Worm (Caenorhabditis elegans) whole organism, young adult: ENCODE measurements around the gene B0228.8.

Source experiments
- B0035.1 ChIP-seq: sonication (generic microtip); optimal IDR thresholded peaks from 2 replicates; lab custom pipeline; 2016; ENCODE audit warnings: missing genetic modification characterization, mild to moderate bottlenecking, missing compliant biosample characterization, missing genotype, missing genetic modification reagents
- B0336.3 ChIP-seq: fragments of 200-800 bp; sonication (Bioruptor generic); IDR thresholded peaks from 2 replicates; pipeline ENCODE4 v1.3.6; 2022; ENCODE audit warnings: missing genetic modification characterization, missing compliant biosample characterization
- F10E7.11 ChIP-seq: sonication (generic microtip); optimal IDR thresholded peaks from 2 replicates; lab custom pipeline; 2017; ENCODE audit warnings: mild to moderate bottlenecking, missing genetic modification characterization, moderate library complexity, missing compliant biosample characterization
- F37B4.10 ChIP-seq: fragments of 200-800 bp; sonication (Bioruptor generic); IDR thresholded peaks from 2 replicates; pipeline ENCODE4 v1.3.6; 2022; ENCODE audit warnings: missing genetic modification characterization, missing compliant biosample characterization
- F39B2.1 ChIP-seq: fragments of 200-800 bp; sonication (Bioruptor generic); IDR thresholded peaks from 2 replicates; pipeline ENCODE4 v1.3.6; 2022; ENCODE audit warnings: missing genetic modification reagents, missing genetic modification characterization, missing compliant biosample characterization
- F49E8.2 ChIP-seq: sonication (generic microtip); optimal IDR thresholded peaks from 3 replicates; lab custom pipeline; 2017; ENCODE audit warnings: missing genetic modification characterization, mild to moderate bottlenecking, missing compliant biosample characterization, antibody characterized with exemption, moderate library complexity; ENCODE audit not compliant: insufficient read depth
- K11D2.4 ChIP-seq: fragments of 200-800 bp; sonication (Bioruptor generic); IDR thresholded peaks from 2 replicates; pipeline ENCODE4 v1.3.6; 2022; ENCODE audit warnings: missing genetic modification reagents, missing genetic modification characterization, missing compliant biosample characterization
- Y53F4B.3 ChIP-seq: fragments of 200-800 bp; sonication (Bioruptor generic); IDR thresholded peaks from 2 replicates; pipeline ENCODE4 v1.3.6; 2022; ENCODE audit warnings: missing genetic modification reagents, missing genetic modification characterization, missing compliant biosample characterization
- Y95B8A.8 ChIP-seq: fragments of 200-800 bp; sonication (Bioruptor generic); IDR thresholded peaks from 2 replicates; pipeline ENCODE4 v1.3.6; 2022; ENCODE audit warnings: missing genetic modification reagents, missing genetic modification characterization, missing compliant biosample characterization
- akir-1 ChIP-seq: fragments of 200-800 bp; sonication (Bioruptor generic); optimal IDR thresholded peaks from 2 replicates; lab custom pipeline; 2018; ENCODE audit warnings: mild to moderate bottlenecking, missing genetic modification characterization, moderate library complexity, missing compliant biosample characterization
- attf-5 ChIP-seq: fragments of 200-800 bp; sonication (Bioruptor generic); optimal IDR thresholded peaks from 2 replicates; lab custom pipeline; 2018; ENCODE audit warnings: mild to moderate bottlenecking, missing genetic modification characterization, missing compliant biosample characterization
- ccch-3 ChIP-seq: fragments of 200-800 bp; sonication (Bioruptor generic); optimal IDR thresholded peaks from 2 replicates; lab custom pipeline; 2018; ENCODE audit warnings: mild to moderate bottlenecking, missing genetic modification characterization, missing compliant biosample characterization
- cebp-1 ChIP-seq, 2 experiments: fragments of 200-800 bp in 1 of 2; sonication (Bioruptor generic) in 1 of 2; sonication (generic microtip) in 1 of 2; IDR thresholded peaks in 1 of 2; optimal IDR thresholded peaks in 1 of 2; 2 replicates each; pipeline versions ENCODE4 v1.3.6 to Lab custom; 2017 to 2022; ENCODE audit warnings: missing compliant biosample characterization in 2 of 2, missing genetic modification characterization in 2 of 2, mild to moderate bottlenecking in 1 of 2, missing genetic modification reagents in 1 of 2, moderate library complexity in 1 of 2
- ceh-27 ChIP-seq: fragments of 200-800 bp; sonication (Bioruptor generic); optimal IDR thresholded peaks from 2 replicates; lab custom pipeline; 2018; ENCODE audit warnings: mild to moderate bottlenecking, missing genetic modification characterization, moderate library complexity, missing compliant biosample characterization
- ceh-40 ChIP-seq: fragments of 200-800 bp; sonication (Bioruptor generic); IDR thresholded peaks from 2 replicates; pipeline ENCODE4 v1.3.6; 2022; ENCODE audit warnings: missing genetic modification characterization, missing compliant biosample characterization
- chd-7 ChIP-seq: sonication (generic microtip); optimal IDR thresholded peaks from 2 replicates; lab custom pipeline; 2016; ENCODE audit warnings: mild to moderate bottlenecking, missing genetic modification characterization, moderate library complexity, missing compliant biosample characterization
- die-1 ChIP-seq: sonication (generic microtip); optimal IDR thresholded peaks from 2 replicates; lab custom pipeline; 2016; ENCODE audit warnings: missing genotype, mild to moderate bottlenecking, missing genetic modification characterization, missing compliant biosample characterization
- efl-1 ChIP-seq: fragments of 150-350 bp; optimal IDR thresholded peaks from 2 replicates; lab custom pipeline; 2014; ENCODE audit warnings: missing biosample characterization, missing genetic modification reagents, missing genetic modification characterization
- ekl-4 ChIP-seq: fragments of 200-800 bp; sonication (Bioruptor generic); IDR thresholded peaks from 2 replicates; pipeline ENCODE4 v1.3.6; 2022; ENCODE audit warnings: missing genetic modification reagents, missing genetic modification characterization, missing compliant biosample characterization
- fkh-3 ChIP-seq: sonication (generic microtip); optimal IDR thresholded peaks from 2 replicates; lab custom pipeline; 2016; ENCODE audit warnings: mild to moderate bottlenecking, missing genetic modification characterization, missing compliant biosample characterization
- gei-17 ChIP-seq: fragments of 200-800 bp; sonication (Bioruptor generic); optimal IDR thresholded peaks from 2 replicates; lab custom pipeline; 2018; ENCODE audit warnings: mild to moderate bottlenecking, missing genetic modification characterization, missing compliant biosample characterization
- hlh-12 ChIP-seq: sonication (generic microtip); optimal IDR thresholded peaks from 2 replicates; lab custom pipeline; 2016; ENCODE audit warnings: missing genetic modification characterization, missing compliant biosample characterization
- hmg-20 ChIP-seq: fragments of 200-800 bp; sonication (Bioruptor generic); IDR thresholded peaks from 2 replicates; pipeline ENCODE4 v1.3.6; 2022; ENCODE audit warnings: missing genetic modification reagents, missing genetic modification characterization, missing compliant biosample characterization
- hrde-1 ChIP-seq: sonication (generic microtip); optimal IDR thresholded peaks from 2 replicates; lab custom pipeline; 2016; ENCODE audit warnings: missing genetic modification characterization, mild to moderate bottlenecking, missing compliant biosample characterization, moderate library complexity, missing genotype, missing genetic modification reagents, borderline replicate concordance
- hsf-1 ChIP-seq: fragments of 200-800 bp; sonication (Bioruptor generic); IDR thresholded peaks from 2 replicates; pipeline ENCODE4 v1.3.6; 2022; ENCODE audit warnings: missing genetic modification reagents, missing genetic modification characterization, missing compliant biosample characterization
- let-526 ChIP-seq: fragments of 200-800 bp; sonication (Bioruptor generic); IDR thresholded peaks from 2 replicates; pipeline ENCODE4 v1.3.6; 2022; ENCODE audit warnings: missing genetic modification reagents, missing genetic modification characterization, missing compliant biosample characterization
- let-607 ChIP-seq, 2 experiments: fragments of 200-800 bp in 1 of 2; sonication (Bioruptor generic) in 1 of 2; sonication (generic microtip) in 1 of 2; optimal IDR thresholded peaks; 2 replicates each; lab custom pipeline; 2016 to 2018; ENCODE audit warnings: mild to moderate bottlenecking in 2 of 2, missing compliant biosample characterization in 2 of 2, missing genetic modification characterization in 2 of 2, moderate library complexity in 2 of 2, missing genotype in 1 of 2
- lin-40 ChIP-seq: sonication (generic microtip); optimal IDR thresholded peaks from 2 replicates; lab custom pipeline; 2016; ENCODE audit warnings: missing genetic modification characterization, mild to moderate bottlenecking, missing compliant biosample characterization, missing genotype, missing genetic modification reagents
- lir-1 ChIP-seq: fragments of 200-800 bp; sonication (Bioruptor generic); conservative IDR thresholded peaks from 2 replicates; pipeline ENCODE4 v1.3.6; 2022; ENCODE audit warnings: missing genetic modification reagents, missing genetic modification characterization, missing compliant biosample characterization
- madf-10 ChIP-seq: sonication (generic microtip); optimal IDR thresholded peaks from 2 replicates; lab custom pipeline; 2016; ENCODE audit warnings: mild to moderate bottlenecking, missing genetic modification characterization, missing compliant biosample characterization
- madf-3 ChIP-seq: fragments of 200-800 bp; sonication (Bioruptor generic); IDR thresholded peaks from 2 replicates; pipeline ENCODE4 v1.3.6; 2022; ENCODE audit warnings: missing genetic modification reagents, missing genetic modification characterization, missing compliant biosample characterization
- mcd-1 ChIP-seq: fragments of 200-800 bp; sonication (Bioruptor generic); IDR thresholded peaks from 2 replicates; pipeline ENCODE4 v1.3.6; 2022; ENCODE audit warnings: missing genetic modification reagents, missing genetic modification characterization, missing compliant biosample characterization
- mxl-1 ChIP-seq: sonication (generic microtip); optimal IDR thresholded peaks from 2 replicates; lab custom pipeline; 2016; ENCODE audit warnings: missing genetic modification characterization, missing compliant biosample characterization
- nfya-1 ChIP-seq: sonication (generic microtip); optimal IDR thresholded peaks from 2 replicates; lab custom pipeline; 2017; ENCODE audit warnings: antibody characterized with exemption, missing compliant biosample characterization, missing genetic modification characterization, borderline replicate concordance; ENCODE audit not compliant: insufficient read depth
- nfya-2 ChIP-seq: fragments of 200-800 bp; sonication (Bioruptor generic); IDR thresholded peaks from 2 replicates; pipeline ENCODE4 v1.3.6; 2022; ENCODE audit warnings: missing genetic modification reagents, missing genetic modification characterization, missing compliant biosample characterization
- nhr-120 ChIP-seq: fragments of 200-800 bp; sonication (Bioruptor generic); IDR thresholded peaks from 2 replicates; pipeline ENCODE4 v1.3.6; 2022; ENCODE audit warnings: missing genetic modification characterization, missing compliant biosample characterization
- nhr-179 ChIP-seq: sonication (generic microtip); optimal IDR thresholded peaks from 2 replicates; lab custom pipeline; 2016; ENCODE audit warnings: mild to moderate bottlenecking, missing genetic modification characterization, missing compliant biosample characterization
- nhr-80 ChIP-seq: sonication (generic microtip); optimal IDR thresholded peaks from 2 replicates; lab custom pipeline; 2016; ENCODE audit warnings: missing genetic modification characterization, missing compliant biosample characterization
- pbrm-1 ChIP-seq: fragments of 200-800 bp; sonication (Bioruptor generic); IDR thresholded peaks from 2 replicates; pipeline ENCODE4 v1.3.6; 2022; ENCODE audit warnings: missing genetic modification reagents, missing genetic modification characterization, missing compliant biosample characterization
- pha-4 ChIP-seq: fragments of 150-350 bp; sonication (generic microtip); optimal IDR thresholded peaks from 2 replicates; lab custom pipeline; 2014; ENCODE audit warnings: missing biosample characterization, missing genetic modification reagents, missing genetic modification characterization
- rcor-1 ChIP-seq: fragments of 200-800 bp; sonication (Bioruptor generic); IDR thresholded peaks from 2 replicates; pipeline ENCODE4 v1.3.6; 2022; ENCODE audit warnings: missing genetic modification reagents, missing genetic modification characterization, missing compliant biosample characterization
- sdz-38 ChIP-seq: sonication (generic microtip); optimal IDR thresholded peaks from 2 replicates; lab custom pipeline; 2016; ENCODE audit warnings: missing genotype, missing genetic modification characterization, missing compliant biosample characterization
- sea-2 ChIP-seq: fragments of 200-800 bp; sonication (Bioruptor generic); IDR thresholded peaks from 2 replicates; pipeline ENCODE4 v1.3.6; 2022; ENCODE audit warnings: missing genetic modification characterization, missing compliant biosample characterization
- tbp1 ChIP-seq: fragments of 200-800 bp; sonication (Bioruptor generic); optimal IDR thresholded peaks from 2 replicates; lab custom pipeline; 2018; ENCODE audit warnings: mild to moderate bottlenecking, missing genetic modification characterization, missing compliant biosample characterization
- tbx-9 ChIP-seq: sonication (generic microtip); optimal IDR thresholded peaks from 2 replicates; lab custom pipeline; 2016; ENCODE audit warnings: borderline replicate concordance, missing genetic modification characterization, inconsistent platforms, missing compliant biosample characterization
- unc-130 ChIP-seq: sonication (generic microtip); optimal IDR thresholded peaks from 2 replicates; lab custom pipeline; 2016; ENCODE audit warnings: missing genetic modification reagents, missing genetic modification characterization, missing compliant biosample characterization
- zim-3 ChIP-seq: sonication (generic microtip); optimal IDR thresholded peaks from 2 replicates; lab custom pipeline; 2017; ENCODE audit warnings: mild to moderate bottlenecking, missing genetic modification characterization, moderate library complexity, missing compliant biosample characterization
- ztf-22 ChIP-seq: fragments of 200-800 bp; sonication (Bioruptor generic); optimal IDR thresholded peaks from 2 replicates; lab custom pipeline; 2018; ENCODE audit warnings: mild to moderate bottlenecking, missing genetic modification characterization, moderate library complexity, missing compliant biosample characterization
- ztf-6 ChIP-seq: fragments of 200-800 bp; sonication (Bioruptor generic); IDR thresholded peaks from 2 replicates; pipeline ENCODE4 v1.3.6; 2022; ENCODE audit warnings: missing genetic modification reagents, missing genetic modification characterization, missing compliant biosample characterization

Gene B0228.8

DNA sequence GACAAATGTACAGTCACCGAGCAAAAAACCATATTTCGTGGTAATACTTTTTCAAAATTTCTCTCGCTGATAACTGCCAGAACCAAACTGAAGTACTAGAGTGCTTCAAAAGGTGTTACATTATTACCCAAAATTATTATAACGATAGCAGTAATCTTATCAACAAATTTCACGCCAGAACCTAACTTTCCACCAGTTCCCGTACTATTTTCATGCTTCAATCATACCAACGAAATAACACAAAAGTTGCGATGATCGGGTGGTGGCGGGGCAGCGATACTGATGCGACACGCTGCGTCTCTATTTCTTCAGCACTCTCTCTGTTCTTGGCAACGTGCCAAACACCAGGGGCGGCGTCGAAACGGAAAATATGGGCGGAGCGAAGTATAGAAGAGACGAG lies 47.6 kb upstream of the B0228.8 start (continued):
- no peak for TF ChIP-seq nhr-120 (GFP tag; lab: Robert Waterston, UW)
- TF ChIP-seq mcd-1 = no peak; the same call in none of the 2 replicates
- TF ChIP-seq sea-2 = no peak
- no peak for TF ChIP-seq nfya-2 (GFP tag; lab: Robert Waterston, UW)
- no peak for TF ChIP-seq Y53F4B.3
- TF ChIP-seq zim-3 (tag; lab: Kevin White, UChicago) = no peak
- no peak for TF ChIP-seq unc-130
- no peak for TF ChIP-seq die-1 (tag; lab: Kevin White, UChicago)
- TF ChIP-seq tbp1 (GFP tag; lab: Kevin White, UChicago) = peak; percentile 5
- no peak for TF ChIP-seq ekl-4 (GFP tag; lab: Robert Waterston, UW)
- no peak for TF ChIP-seq ccch-3 (GFP tag; lab: Kevin White, UChicago)
- TF ChIP-seq nhr-179 = no peak
- no peak for TF ChIP-seq lir-1 (GFP tag; lab: Robert Waterston, UW)
- TF ChIP-seq cebp-1 (GFP tag; IDR thresholded peaks at IDR 0.05; lab: Robert Waterston, UW) = no peak
- peak; percentile 58 for TF ChIP-seq cebp-1 (tag; optimal IDR thresholded peaks at IDR 0.05; lab: Kevin White, UChicago)
- no peak for TF ChIP-seq chd-7 (tag; lab: Kevin White, UChicago)
- TF ChIP-seq madf-3 (GFP tag; lab: Robert Waterston, UW) = no peak
- no peak for TF ChIP-seq ceh-27 (GFP tag; lab: Kevin White, UChicago)
- peak; percentile 1 for TF ChIP-seq attf-5
- TF ChIP-seq lin-40 (tag; lab: Kevin White, UChicago) = peak; percentile 12
- TF ChIP-seq hmg-20 (GFP tag; lab: Robert Waterston, UW) = no peak
- no peak for TF ChIP-seq mxl-1 (tag; lab: Kevin White, UChicago)
- TF ChIP-seq let-526 (GFP tag; lab: Robert Waterston, UW) = no peak
- no peak for TF ChIP-seq akir-1 (GFP tag; lab: Kevin White, UChicago)
- no peak for TF ChIP-seq rcor-1 (GFP tag; lab: Robert Waterston, UW)
- TF ChIP-seq nhr-80 (tag; lab: Kevin White, UChicago) = peak; percentile 99
- no peak for TF ChIP-seq efl-1 (GFP tag; lab: Kevin White, UChicago)
- TF ChIP-seq K11D2.4 (GFP tag; lab: Robert Waterston, UW) = no peak
- no peak for TF ChIP-seq fkh-3 (tag; lab: Kevin White, UChicago)
- TF ChIP-seq ztf-22 = peak; percentile 41
- no peak for TF ChIP-seq tbx-9 (tag; lab: Kevin White, UChicago)
- TF ChIP-seq ztf-6 (GFP tag; lab: Robert Waterston, UW) = no peak
- peak; percentile 3 for TF ChIP-seq madf-10
- no peak for TF ChIP-seq ceh-40 (GFP tag; lab: Robert Waterston, UW)
- TF ChIP-seq F39B2.1 (GFP tag; lab: Robert Waterston, UW) = no peak
- TF ChIP-seq B0035.1 (tag; lab: Kevin White, UChicago) = no peak
- no peak for TF ChIP-seq sdz-38
- TF ChIP-seq let-607 (tag; optimal IDR thresholded peaks at IDR 0.05; lab: Kevin White, UChicago) = peak; percentile 59 to 61
- peak; percentile 37 for TF ChIP-seq pha-4 (tag; lab: Kevin White, UChicago)
- no peak for TF ChIP-seq pbrm-1 (GFP tag; lab: Robert Waterston, UW)
- no peak for TF ChIP-seq gei-17 (GFP tag; lab: Kevin White, UChicago)
- TF ChIP-seq hrde-1 = no peak
- TF ChIP-seq Y95B8A.8 (GFP tag; lab: Robert Waterston, UW) = no peak
- no peak for TF ChIP-seq F37B4.10
- no peak for TF ChIP-seq nfya-1
- no peak for TF ChIP-seq F10E7.11 (tag; lab: Kevin White, UChicago)
- TF ChIP-seq B0336.3 (GFP tag; lab: Robert Waterston, UW) = peak; percentile 59; the same call in 1 of the 2 replicates
- TF ChIP-seq F49E8.2 (tag; lab: Kevin White, UChicago) = no peak
- no peak for TF ChIP-seq hsf-1
- no peak for TF ChIP-seq hlh-12 (tag; lab: Kevin White, UChicago)
